Worm (Caenorhabditis elegans): ENCODE measurements around the gene F22E5.12.
A peak's percentile ranks its signal among the peaks of the same experiment; 100 is the strongest.

The F22E5.12 gene

DNA sequence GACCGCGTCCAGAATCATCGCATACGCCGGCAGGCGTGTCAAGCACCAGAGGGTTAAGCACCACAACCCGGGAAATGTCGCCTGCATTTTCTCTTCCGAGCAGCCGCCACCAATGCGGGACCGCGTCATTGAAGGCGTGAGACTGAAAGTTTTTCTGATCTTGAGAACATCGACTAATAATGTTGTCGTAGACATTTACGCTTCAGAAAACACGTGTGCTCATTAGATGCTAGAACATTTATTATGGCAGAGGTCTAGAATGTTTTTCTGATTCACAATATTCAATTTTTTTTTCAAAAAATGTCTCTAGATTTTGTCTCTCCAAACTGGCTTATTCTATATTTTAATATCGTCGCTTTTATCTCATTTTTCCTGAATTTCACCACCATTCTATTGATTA lies 9.9 kb upstream of the F22E5.12 start, which contains the start of gene sri-47:
Gene sri-47 (plus strand): TSS at position 301 of the 400 bp plus-strand sequence.
- TF ChIP-seq ceh-16 (tag; optimal IDR thresholded peaks at IDR 0.05) (no peak), crh-2 (tag; optimal IDR thresholded peaks at IDR 0.05) (no peak), unc-39 (tag; optimal IDR thresholded peaks at IDR 0.05) (no peak), ZK546.5 (tag; optimal IDR thresholded peaks at IDR 0.05) (no peak), nhr-23 (tag; optimal IDR thresholded peaks at IDR 0.05) (no peak), aly-2 (tag; optimal IDR thresholded peaks at IDR 0.05) (no peak), lin-39 (tag; optimal IDR thresholded peaks at IDR 0.05) (no peak), gmeb-1 (tag; optimal IDR thresholded peaks at IDR 0.05) (no peak), C34F6.9 (tag; optimal IDR thresholded peaks at IDR 0.05) (no peak)

ce11 chrII:2649539-2649938 lies 2.9 kb upstream of the F22E5.12 start, which contains the start of the genes F22E5.13 and F22E5.6:
F22E5.13 (minus strand) TSS chrII:2649639.
F22E5.6 (plus strand) TSS chrII:2649835.
- TF ChIP-seq lin-13 (GFP tag; optimal IDR thresholded peaks at IDR 0.05) (no peak), nhr-23 (tag; optimal IDR thresholded peaks at IDR 0.05) (no peak), nhr-6 (tag; optimal IDR thresholded peaks at IDR 0.05) (no peak), nhr-10 (tag; optimal IDR thresholded peaks at IDR 0.05) (no peak), C34F6.9 (tag; optimal IDR thresholded peaks at IDR 0.05) (no peak), nhr-77 (tag; optimal IDR thresholded peaks at IDR 0.05) (no peak), nhr-21 (tag; optimal IDR thresholded peaks at IDR 0.05) (no peak), mdl-1 (tag; optimal IDR thresholded peaks at IDR 0.05) (no peak), crh-2 (tag; optimal IDR thresholded peaks at IDR 0.05) (no peak)

ce11 chrII:2649015-2649414 lies 2.4 kb upstream of the F22E5.12 start:
- TF ChIP-seq lsy-2 (tag; optimal IDR thresholded peaks at IDR 0.05) (peak in 1 of 2 experiments; percentile 65), F13H6.1 (tag; optimal IDR thresholded peaks at IDR 0.05) (peak; percentile 61), snpc-4 (tag; optimal IDR thresholded peaks at IDR 0.05) (peak; percentile 16), C34F6.9 (tag; optimal IDR thresholded peaks at IDR 0.05) (peak; percentile 81), nhr-25 (tag; optimal IDR thresholded peaks at IDR 0.05) (no peak), lin-13 (GFP tag; optimal IDR thresholded peaks at IDR 0.05) (peak; percentile 17), sma-3 (GFP tag; optimal IDR thresholded peaks at IDR 0.05) (no peak), unc-55 (GFP tag; optimal IDR thresholded peaks at IDR 0.05) (peak; percentile 61), alr-1 (tag; optimal IDR thresholded peaks at IDR 0.05) (no peak), nhr-129 (tag; optimal IDR thresholded peaks at IDR 0.05) (peak; percentile 29), sem-4 (tag; optimal IDR thresholded peaks at IDR 0.05) (peak; percentile 13)

- TF ChIP-seq zag-1 (tag; optimal IDR thresholded peaks at IDR 0.05) (no peak), aly-2 (tag; optimal IDR thresholded peaks at IDR 0.05) (no peak), nhr-10 (tag; optimal IDR thresholded peaks at IDR 0.05) (no peak), nhr-129 (tag; optimal IDR thresholded peaks at IDR 0.05) (no peak)
Observed at ce11 chrII:2644498-2644897, 2.2 kb downstream of the F22E5.12 start, which contains the start of gene F22E5.11. F22E5.11 (minus strand) TSS chrII:2644598.

- TF ChIP-seq skn-1 (tag; optimal IDR thresholded peaks at IDR 0.05) (no peak), ztf-11 (tag; optimal IDR thresholded peaks at IDR 0.05) (no peak), egl-27 (tag; optimal IDR thresholded peaks at IDR 0.05) (no peak), elt-3 (tag; optimal IDR thresholded peaks at IDR 0.05) (no peak), sem-4 (tag; optimal IDR thresholded peaks at IDR 0.05) (no peak), Y55F3AM.14 (GFP tag; optimal IDR thresholded peaks at IDR 0.05) (no peak), lin-39 (tag; optimal IDR thresholded peaks at IDR 0.05) (no peak), lin-11 (tag; optimal IDR thresholded peaks at IDR 0.05) (no peak), snpc-4 (tag; optimal IDR thresholded peaks at IDR 0.05) (no peak), nhr-129 (tag; optimal IDR thresholded peaks at IDR 0.05) (no peak), nhr-12 (tag; optimal IDR thresholded peaks at IDR 0.05) (no peak), ztf-4 (tag; optimal IDR thresholded peaks at IDR 0.05) (no peak), lin-13 (GFP tag; optimal IDR thresholded peaks at IDR 0.05) (no peak), lsy-2 (tag; optimal IDR thresholded peaks at IDR 0.05) (no peak), nhr-237 (tag; optimal IDR thresholded peaks at IDR 0.05) (no peak), ama-1 (optimal IDR thresholded peaks at IDR 0.05) (no peak), sma-3 (GFP tag; optimal IDR thresholded peaks at IDR 0.05) (no peak), nhr-21 (tag; optimal IDR thresholded peaks at IDR 0.05) (no peak)
Observed at ce11 chrII:2641777-2642176, 4.9 kb downstream of the F22E5.12 start, which contains the start of gene F22E5.7. F22E5.7 (plus strand) TSS chrII:2642077.

Measured in whole organism, L2 larva.